Fruit fly (Drosophila melanogaster) whole organism, larva: ENCODE results near the gene CG43165.

Source experiments
- noc ChIP-seq: fragments of 200-800 bp; sonication (Bioruptor generic); optimal IDR thresholded peaks from 3 replicates; lab custom pipeline; 2019; ENCODE audit warnings: missing biosample characterization, mild to moderate bottlenecking, missing genetic modification characterization, moderate library complexity

The CG43165 gene

DNA sequence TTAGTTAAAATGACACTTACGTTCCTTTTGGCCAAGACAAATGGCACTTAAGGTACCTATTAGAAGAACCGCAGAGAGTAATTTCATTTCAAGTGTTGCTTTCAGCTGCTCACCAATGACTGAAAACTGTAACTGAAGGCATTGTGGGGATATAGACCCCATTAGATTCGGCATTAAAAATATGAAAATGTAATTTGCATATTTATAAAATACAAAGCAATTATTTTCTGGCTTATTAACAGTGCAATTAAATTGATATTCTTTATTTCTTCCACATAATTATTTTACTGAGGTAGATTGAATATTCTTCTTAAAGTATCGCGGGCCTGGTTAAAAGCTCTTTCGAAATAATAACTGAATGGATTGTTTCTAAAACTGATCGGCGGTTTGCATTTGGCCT is 25.8 kb downstream of the CG43165 start, which contains the start of gene Sfp24Bd:
Gene Sfp24Bd (minus strand): TSS at position 101 of the 400 bp plus-strand sequence.
- no peak for TF ChIP-seq noc (tag; lab: Kevin White, UChicago)

DNA sequence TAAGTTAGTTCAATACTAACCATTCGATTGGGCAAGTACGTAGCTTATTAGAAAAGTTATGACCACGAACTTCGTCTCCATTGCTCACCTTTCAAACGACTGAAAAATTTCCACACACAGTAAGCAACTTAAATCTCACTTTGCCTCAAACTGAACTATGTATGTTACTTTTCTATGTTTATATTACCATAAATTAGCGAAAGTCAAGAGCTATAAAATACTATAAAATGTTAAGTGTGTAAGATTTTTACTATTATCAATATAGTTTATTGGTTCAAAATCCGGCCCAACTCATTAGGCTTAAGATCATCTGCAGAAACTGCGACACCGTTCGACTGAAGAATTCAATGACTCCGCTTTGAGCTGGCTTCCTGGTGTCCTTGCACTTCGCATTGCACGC is 26.4 kb downstream of the CG43165 start, which contains the start of gene Sfp24Ba:
Gene Sfp24Ba (minus strand): TSS at position 101 of the 400 bp plus-strand sequence.
- TF ChIP-seq noc (tag; lab: Kevin White, UChicago): no peak

DNA sequence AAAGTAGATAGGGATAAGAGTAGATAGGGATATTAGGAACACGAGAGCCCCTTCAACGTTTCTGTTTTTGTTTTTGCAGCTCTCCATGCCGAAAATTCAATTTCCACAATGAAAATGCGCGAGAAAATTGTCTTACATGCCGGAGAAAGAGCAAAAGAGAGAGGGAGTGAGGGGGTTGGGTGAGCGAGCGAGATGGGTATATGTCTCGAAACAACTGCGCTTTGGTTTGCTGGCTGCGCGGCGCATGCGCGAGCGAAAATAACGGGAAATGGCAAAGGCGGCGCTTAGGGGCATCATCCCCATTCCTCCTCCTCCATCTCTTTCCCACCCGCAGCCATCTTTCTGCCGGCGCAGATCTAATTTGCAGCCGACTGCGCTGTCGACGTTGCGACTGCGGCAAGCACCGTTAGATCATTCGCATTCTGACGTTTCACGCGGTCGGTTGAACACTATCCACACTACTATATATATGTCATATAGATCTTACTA is 32.5 kb downstream of the CG43165 start, which contains the start of gene Drgx:
Gene Drgx (plus strand): TSS at position 439 of the 489 bp plus-strand sequence.
- TF ChIP-seq noc (tag; lab: Kevin White, UChicago): no peak

DNA sequence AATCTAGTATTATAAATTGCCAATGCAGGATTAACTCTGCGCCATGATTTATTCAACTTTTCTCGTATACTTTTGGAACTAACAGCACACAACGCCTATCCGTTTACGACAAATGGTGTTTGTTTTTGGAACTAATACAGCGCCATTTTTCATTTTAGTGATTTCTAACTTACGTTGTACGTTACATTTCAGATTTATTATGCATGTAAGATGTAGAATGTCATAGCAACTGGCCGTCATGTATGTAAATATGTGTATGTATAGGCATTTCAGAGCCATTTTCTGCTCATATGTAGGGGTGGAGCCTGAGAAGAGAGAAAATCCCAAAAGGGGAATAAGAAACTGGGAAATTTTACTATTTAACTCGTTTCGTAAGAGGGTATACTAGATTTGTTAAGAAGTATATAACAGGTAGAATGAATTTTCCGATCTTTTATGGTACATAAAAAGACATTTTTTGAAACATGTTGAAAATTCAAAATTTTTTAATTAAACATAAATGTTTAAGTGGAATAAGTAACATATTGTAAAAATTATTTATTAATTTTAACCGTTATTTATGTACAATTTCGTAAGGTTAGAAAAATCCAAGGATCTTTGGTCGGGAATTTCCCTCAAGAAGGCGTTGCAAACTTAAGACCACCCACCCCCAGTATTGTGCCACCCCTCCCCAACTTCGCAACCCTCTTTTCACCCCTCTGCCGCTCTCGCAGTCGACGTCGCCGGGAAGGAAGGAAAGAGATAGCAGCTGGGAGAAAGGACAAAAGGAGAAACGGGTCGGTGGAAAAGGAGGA is 37.3 kb downstream of the CG43165 start:
- TF ChIP-seq noc (tag; lab: Kevin White, UChicago): no peak

DNA sequence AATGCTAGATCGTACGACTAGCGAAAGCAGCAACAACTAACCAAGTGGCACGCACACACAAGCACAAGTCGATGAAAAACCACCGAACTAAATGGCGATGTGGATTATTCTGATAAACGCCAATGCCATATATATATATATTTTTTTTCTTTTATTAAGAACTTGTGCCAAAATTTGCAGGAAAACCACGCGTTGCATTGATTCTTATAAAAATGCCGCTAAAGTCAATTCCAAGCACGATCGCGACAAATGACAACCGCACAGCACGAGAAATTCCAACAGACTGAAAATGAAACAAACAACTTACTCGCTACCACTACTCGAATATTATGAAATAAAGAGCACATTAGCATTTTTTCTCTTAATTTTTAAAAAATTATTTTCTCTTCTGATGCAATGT is 38.2 kb downstream of the CG43165 start, which contains the start of gene for:
Gene for (minus strand): TSS at position 287 of the 400 bp plus-strand sequence.
- TF ChIP-seq noc (tag; lab: Kevin White, UChicago): no peak

DNA sequence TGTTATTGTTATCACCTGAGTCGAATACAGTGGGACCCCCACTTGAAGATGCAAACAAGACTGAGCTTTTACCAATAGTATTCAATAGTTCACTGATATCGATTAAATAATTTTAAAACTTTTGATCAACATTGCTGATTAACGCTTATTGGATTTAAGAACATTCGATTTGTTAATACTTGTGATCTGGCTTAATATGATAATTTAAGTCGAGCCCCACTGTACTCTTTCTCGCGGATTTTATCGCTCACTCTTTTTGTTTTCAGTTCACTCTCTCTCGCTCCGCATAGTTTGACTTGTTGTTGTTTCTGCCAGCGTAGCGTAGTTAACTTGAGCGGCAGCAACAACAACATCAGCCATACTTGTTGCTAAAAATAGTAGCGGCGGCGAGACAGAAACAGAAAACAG is 39.1 kb downstream of the CG43165 start:
- TF ChIP-seq noc (tag; lab: Kevin White, UChicago): peak; percentile 100

DNA sequence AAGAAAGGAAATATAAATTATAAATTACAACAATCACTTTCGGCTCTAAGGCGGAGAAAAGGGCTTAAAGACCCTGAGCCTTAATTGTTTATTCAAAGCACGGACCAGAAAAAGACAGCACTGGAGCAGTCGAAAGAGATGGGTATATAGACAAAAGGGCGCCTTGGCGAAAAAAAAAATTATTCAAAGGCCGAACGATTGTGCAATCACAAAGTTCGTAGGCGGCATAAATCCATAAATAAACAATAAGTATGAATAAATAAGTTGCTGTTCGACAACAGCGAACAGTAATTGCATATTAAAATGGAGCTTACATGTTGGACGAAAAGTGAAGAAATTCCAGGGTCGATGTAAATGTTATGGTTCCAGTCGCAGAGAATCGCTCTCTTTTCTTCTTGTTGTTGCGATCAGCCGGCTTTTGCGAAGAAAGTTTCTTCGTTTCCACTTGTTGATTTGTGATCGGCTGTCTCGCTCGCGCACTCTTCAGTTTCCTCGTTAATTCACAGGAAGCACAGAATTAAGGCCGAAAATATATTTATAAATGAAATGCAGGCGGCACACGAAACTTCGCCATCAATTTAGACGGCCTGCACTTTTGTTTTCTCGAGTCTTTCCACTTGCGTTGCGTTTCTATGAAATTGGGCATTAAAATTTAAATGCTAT is 39.7 kb downstream of the CG43165 start:
- no peak for TF ChIP-seq noc (tag; lab: Kevin White, UChicago)

DNA sequence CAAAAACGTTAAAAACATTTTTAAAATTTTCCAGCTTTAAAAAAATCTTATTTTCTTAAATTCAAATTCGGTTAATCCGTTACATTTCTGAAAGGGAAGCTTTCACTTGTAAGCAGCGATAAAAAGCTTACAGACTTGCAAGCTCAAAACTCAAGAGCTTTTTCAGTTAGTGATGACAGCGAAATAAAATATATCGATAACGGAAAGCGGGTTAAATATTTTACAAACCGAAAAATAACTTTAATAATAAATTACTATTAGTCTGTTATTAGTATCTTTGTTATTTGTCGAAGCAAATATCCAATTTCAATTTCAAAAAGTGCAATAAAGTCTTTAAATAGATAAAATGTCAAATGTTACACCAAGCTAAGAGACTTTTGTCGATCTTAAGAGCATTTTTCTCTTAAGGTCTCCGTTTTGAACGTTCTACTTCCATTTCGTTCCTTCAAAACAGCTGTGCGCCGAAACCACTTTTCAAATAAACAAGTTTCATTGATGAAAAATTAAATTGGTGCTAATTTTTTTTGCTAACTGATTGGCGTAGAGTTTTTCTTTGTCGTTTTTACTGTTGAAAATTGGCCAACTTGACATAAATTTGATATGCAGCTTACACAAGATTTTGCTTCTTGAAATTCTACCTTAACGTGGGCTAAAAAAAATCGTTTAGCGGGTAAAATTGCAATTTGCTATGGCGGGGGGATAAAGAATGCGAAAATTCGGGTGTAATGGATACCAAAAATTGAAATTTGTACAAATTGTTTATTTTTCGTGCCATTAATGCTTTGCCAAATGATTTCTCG is 46.4 kb downstream of the CG43165 start:
- no peak for TF ChIP-seq noc (tag; lab: Kevin White, UChicago)

DNA sequence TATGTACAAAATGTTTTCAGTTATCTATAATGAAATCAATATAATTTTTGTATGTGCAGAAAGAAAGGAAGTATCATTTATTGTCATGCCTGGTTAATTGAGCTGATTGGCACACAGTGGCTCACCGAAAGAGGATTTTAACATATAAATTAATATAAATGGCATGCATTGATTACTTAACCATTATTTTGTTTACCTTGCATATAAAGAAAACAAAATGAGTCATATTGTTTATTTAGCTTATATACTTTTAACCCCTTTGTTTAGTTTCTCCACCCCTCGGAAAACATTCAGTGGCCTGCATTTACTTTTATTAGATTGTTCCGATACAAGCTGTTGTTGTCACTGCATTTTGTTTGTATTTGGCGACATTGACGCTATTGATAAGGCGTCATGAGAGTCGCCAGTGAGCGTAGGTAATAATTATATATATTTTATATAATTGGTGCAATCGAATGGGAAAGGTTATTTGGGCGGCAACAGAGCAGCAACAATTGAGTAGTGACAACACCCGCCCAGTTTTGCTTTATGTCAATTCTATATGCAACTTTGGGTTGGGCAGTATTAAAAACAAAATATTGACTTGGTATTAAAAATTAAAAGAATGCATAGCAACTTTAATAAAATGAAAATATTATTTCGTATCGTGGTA is 47.2 kb downstream of the CG43165 start:
- TF ChIP-seq noc (tag; lab: Kevin White, UChicago): no peak

DNA sequence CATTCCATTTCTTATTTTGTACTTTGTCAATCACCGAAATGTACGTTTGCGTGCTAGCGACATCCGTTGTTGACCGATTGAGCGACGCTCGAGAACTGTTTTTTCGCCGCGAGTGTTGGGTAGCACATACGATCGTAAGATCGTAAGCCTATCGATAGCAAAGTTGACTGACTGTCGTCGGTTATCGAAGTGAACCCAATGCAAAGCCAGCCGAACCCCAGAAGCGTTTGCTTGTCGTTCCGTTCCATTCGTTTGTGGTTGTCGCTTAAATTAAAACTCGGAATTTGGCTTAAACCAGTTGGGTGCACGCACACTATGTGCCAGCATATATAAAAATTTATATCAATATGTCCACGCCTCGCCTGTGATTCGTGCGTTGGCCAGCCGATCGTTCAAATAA is 48.8 kb downstream of the CG43165 start:
- no peak for TF ChIP-seq noc (tag; lab: Kevin White, UChicago)

DNA sequence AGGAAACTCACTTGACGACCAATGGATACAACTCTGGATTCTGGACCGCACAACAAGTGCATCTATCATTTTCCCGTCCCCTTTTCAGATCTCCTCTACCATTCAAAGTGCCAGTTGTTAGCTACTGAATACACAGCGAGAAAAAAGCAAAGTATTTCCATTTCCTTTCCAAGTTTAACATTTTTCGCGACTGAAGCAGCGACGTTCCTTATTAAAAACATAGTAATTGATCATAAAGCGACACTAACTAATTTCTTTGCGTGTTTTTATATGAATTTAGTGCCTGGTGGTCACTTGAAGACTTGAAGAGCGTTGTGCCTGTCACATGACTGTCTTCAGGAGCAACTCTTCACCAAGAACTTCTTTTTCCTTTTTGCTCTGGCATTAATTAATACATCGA is 49.5 kb downstream of the CG43165 start:
- TF ChIP-seq noc (tag; lab: Kevin White, UChicago): no peak
